Worm (Caenorhabditis elegans) whole organism, young adult: ENCODE results near the gene rpl-22.

Source experiments
- T26A5.8 ChIP-seq: sonication (generic microtip); optimal IDR thresholded peaks from 2 replicates; lab custom pipeline; 2016; ENCODE audit warnings: missing genetic modification characterization, missing compliant biosample characterization
- ceh-91 ChIP-seq: fragments of 200-800 bp; sonication (Bioruptor generic); IDR thresholded peaks from 2 replicates; pipeline ENCODE4 v1.3.6; 2022; ENCODE audit warnings: missing genetic modification reagents, missing genetic modification characterization, missing compliant biosample characterization
- lin-35 ChIP-seq, 3 experiments: fragments of 150-350 bp in 2 of 3; sonication (generic microtip) in 1 of 3; optimal IDR thresholded peaks; 2 replicates each; lab custom pipeline; 2014 to 2018; ENCODE audit warnings: missing biosample characterization in 3 of 3, missing genetic modification characterization in 3 of 3, missing genetic modification reagents in 3 of 3
- pbrm-1 ChIP-seq: fragments of 200-800 bp; sonication (Bioruptor generic); IDR thresholded peaks from 2 replicates; pipeline ENCODE4 v1.3.6; 2022; ENCODE audit warnings: missing genetic modification reagents, missing genetic modification characterization, missing compliant biosample characterization
- ztf-3 ChIP-seq: fragments of 200-800 bp; sonication (Bioruptor generic); optimal IDR thresholded peaks from 2 replicates; lab custom pipeline; 2018; ENCODE audit warnings: mild to moderate bottlenecking, missing genetic modification characterization, missing compliant biosample characterization

ce11 chrII:5031612-5032011, 23.8 kb upstream of the rpl-22 start, which contains the start of gene wdr-83:
- no peak for TF ChIP-seq ztf-3 (GFP tag; lab: Kevin White, UChicago)
- TF ChIP-seq ceh-91 = no peak
- no peak for TF ChIP-seq T26A5.8
- no peak for TF ChIP-seq lin-35 (GFP tag; optimal IDR thresholded peaks at IDR 0.05; lab: Kevin White, UChicago)
- TF ChIP-seq pbrm-1 (GFP tag; lab: Robert Waterston, UW) = no peak
